Worm (Caenorhabditis elegans) whole organism, mixed stage, embryonic: ENCODE data around the gene mdmh-35.

Source experiments
- mep-1 ChIP-seq: fragments of 150-350 bp; optimal IDR thresholded peaks from 2 replicates; lab custom pipeline; 2017; ENCODE audit warnings: missing biosample characterization, missing genetic modification reagents, missing genetic modification characterization, inconsistent platforms
- unc-62 ChIP-seq: fragments of 150-350 bp; optimal IDR thresholded peaks from 2 replicates; lab custom pipeline; 2014; ENCODE audit warnings: missing biosample characterization, missing genetic modification reagents, missing genetic modification characterization

DNA sequence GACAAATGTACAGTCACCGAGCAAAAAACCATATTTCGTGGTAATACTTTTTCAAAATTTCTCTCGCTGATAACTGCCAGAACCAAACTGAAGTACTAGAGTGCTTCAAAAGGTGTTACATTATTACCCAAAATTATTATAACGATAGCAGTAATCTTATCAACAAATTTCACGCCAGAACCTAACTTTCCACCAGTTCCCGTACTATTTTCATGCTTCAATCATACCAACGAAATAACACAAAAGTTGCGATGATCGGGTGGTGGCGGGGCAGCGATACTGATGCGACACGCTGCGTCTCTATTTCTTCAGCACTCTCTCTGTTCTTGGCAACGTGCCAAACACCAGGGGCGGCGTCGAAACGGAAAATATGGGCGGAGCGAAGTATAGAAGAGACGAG lies 46.6 kb downstream of the mdmh-35 start:
- TF ChIP-seq unc-62 (GFP tag; lab: Kevin White, UChicago), result no peak
- no peak for TF ChIP-seq mep-1
